Worm (Caenorhabditis elegans) whole organism, L4 larva: Measurements from ENCODE around the gene Y94H6A.10.

Source experiments
- F26F4.8 ChIP-seq: fragments of 200-800 bp; sonication (Bioruptor generic); conservative IDR thresholded peaks from 2 replicates; pipeline ENCODE4 v1.3.6; 2022; ENCODE audit warnings: missing genetic modification characterization, missing compliant biosample characterization
- F49E8.2 ChIP-seq: sonication (generic microtip); optimal IDR thresholded peaks from 2 replicates; lab custom pipeline; 2016; ENCODE audit warnings: missing compliant biosample characterization, mild to moderate bottlenecking, missing genetic modification characterization, borderline replicate concordance
- R02D3.7 ChIP-seq: fragments of 150-350 bp; sonication (generic microtip); optimal IDR thresholded peaks from 3 replicates; lab custom pipeline; 2014; ENCODE audit warnings: missing biosample characterization, missing genetic modification characterization
- T26A8.4 ChIP-seq: fragments of 200-800 bp; sonication (Bioruptor generic); IDR thresholded peaks from 2 replicates; pipeline ENCODE4 v1.3.6; 2022; ENCODE audit warnings: missing genetic modification characterization, missing compliant biosample characterization
- Y105C5A.15 ChIP-seq: fragments of 200-800 bp; sonication (Bioruptor generic); IDR thresholded peaks from 2 replicates; pipeline ENCODE4 v1.3.6; 2022; ENCODE audit warnings: missing genetic modification characterization, missing compliant biosample characterization
- Y48G9A.11 ChIP-seq: fragments of 200-800 bp; sonication (Bioruptor generic); IDR thresholded peaks from 2 replicates; pipeline ENCODE4 v1.3.6; 2022; ENCODE audit warnings: missing genetic modification reagents, missing genetic modification characterization, missing compliant biosample characterization
- Y75B8A.6 ChIP-seq: fragments of 200-800 bp; sonication (Bioruptor generic); IDR thresholded peaks from 2 replicates; pipeline ENCODE4 v1.3.6; 2022; ENCODE audit warnings: missing genetic modification reagents, missing genetic modification characterization, missing compliant biosample characterization
- ZK337.2 ChIP-seq: fragments of 200-800 bp; sonication (Bioruptor generic); IDR thresholded peaks from 2 replicates; pipeline ENCODE4 v1.3.6; 2022; ENCODE audit warnings: missing genetic modification reagents, missing genetic modification characterization, missing compliant biosample characterization
- aha-1 ChIP-seq: fragments of 150-350 bp; peaks from one replicate; lab custom pipeline; 2014; ENCODE audit warnings: missing biosample characterization, missing genetic modification characterization
- aly-2 ChIP-seq: sonication (generic microtip); optimal IDR thresholded peaks from 2 replicates; lab custom pipeline; 2018; ENCODE audit warnings: missing biosample characterization, missing genetic modification characterization
- arid-1 ChIP-seq: fragments of 200-800 bp; sonication (Bioruptor generic); conservative IDR thresholded peaks from 2 replicates; pipeline ENCODE4 v1.3.6; 2022; ENCODE audit warnings: missing genetic modification reagents, missing genetic modification characterization, missing compliant biosample characterization
- ceh-20 ChIP-seq: fragments of 200-800 bp; sonication (Bioruptor generic); IDR thresholded peaks from 2 replicates; pipeline ENCODE4 v1.3.6; 2022; ENCODE audit warnings: missing genetic modification reagents, missing genetic modification characterization, missing compliant biosample characterization
- ceh-28 ChIP-seq: fragments of 150-350 bp; optimal IDR thresholded peaks from 2 replicates; lab custom pipeline; 2014; ENCODE audit warnings: missing biosample characterization, missing genetic modification reagents, missing genetic modification characterization
- ceh-32 ChIP-seq: sonication (generic microtip); optimal IDR thresholded peaks from 2 replicates; lab custom pipeline; 2016; ENCODE audit warnings: mild to moderate bottlenecking, missing genetic modification characterization, missing compliant biosample characterization; ENCODE audit not compliant: poor library complexity
- ceh-44 ChIP-seq: fragments of 200-800 bp; sonication (Bioruptor generic); IDR thresholded peaks from 2 replicates; pipeline ENCODE4 v1.3.6; 2022; ENCODE audit warnings: missing genetic modification reagents, missing genetic modification characterization, missing compliant biosample characterization
- ces-1 ChIP-seq: fragments of 150-350 bp; sonication (generic microtip); optimal IDR thresholded peaks from 4 replicates; lab custom pipeline; 2014; ENCODE audit warnings: missing biosample characterization, missing genetic modification reagents, missing genetic modification characterization
- cey-2 ChIP-seq: sonication (generic microtip); optimal IDR thresholded peaks from 3 replicates; lab custom pipeline; 2017; ENCODE audit warnings: missing genetic modification characterization, mild to moderate bottlenecking, missing compliant biosample characterization, antibody characterized with exemption, borderline replicate concordance; ENCODE audit not compliant: insufficient read depth
- ctbp-1 ChIP-seq: fragments of 200-800 bp; sonication (Bioruptor generic); IDR thresholded peaks from 2 replicates; pipeline ENCODE4 v1.3.6; 2022; ENCODE audit warnings: missing genetic modification reagents, missing genetic modification characterization, missing compliant biosample characterization
- daf-16 ChIP-seq, 3 experiments: sonication (generic microtip); optimal IDR thresholded peaks; 2 replicates each; lab custom pipeline; 2016 to 2017; ENCODE audit warnings: missing genetic modification characterization in 3 of 3, missing genetic modification reagents in 3 of 3, mild to moderate bottlenecking in 2 of 3, missing compliant biosample characterization in 2 of 3, missing biosample characterization in 1 of 3, moderate library complexity in 1 of 3
- daf-19 ChIP-seq: fragments of 200-800 bp; sonication (Bioruptor generic); conservative IDR thresholded peaks from 2 replicates; pipeline ENCODE4 v1.3.6; 2022; ENCODE audit warnings: missing genetic modification characterization, missing compliant biosample characterization
- daf-8 ChIP-seq: fragments of 200-800 bp; sonication (Bioruptor generic); IDR thresholded peaks from 2 replicates; pipeline ENCODE4 v1.3.6; 2022; ENCODE audit warnings: missing genetic modification characterization, missing compliant biosample characterization
- dmd-8 ChIP-seq: fragments of 200-800 bp; sonication (Bioruptor generic); IDR thresholded peaks from 2 replicates; pipeline ENCODE4 v1.3.6; 2022; ENCODE audit warnings: missing genetic modification characterization, missing compliant biosample characterization
- dpl-1 ChIP-seq: fragments of 150-350 bp; optimal IDR thresholded peaks from 2 replicates; lab custom pipeline; 2014; ENCODE audit warnings: missing biosample characterization, missing genetic modification reagents, missing genetic modification characterization
- duxl-1 ChIP-seq: sonication (generic microtip); optimal IDR thresholded peaks from 2 replicates; lab custom pipeline; 2016; ENCODE audit warnings: mild to moderate bottlenecking, missing genetic modification characterization, moderate library complexity, missing compliant biosample characterization; ENCODE audit not compliant: poor library complexity
- egl-43 ChIP-seq: fragments of 200-800 bp; sonication (Bioruptor generic); IDR thresholded peaks from 2 replicates; pipeline ENCODE4 v1.3.6; 2022; ENCODE audit warnings: missing genetic modification reagents, missing genetic modification characterization, missing compliant biosample characterization
- hlh-11 ChIP-seq: fragments of 200-800 bp; sonication (Bioruptor generic); optimal IDR thresholded peaks from 2 replicates; lab custom pipeline; 2018; ENCODE audit warnings: mild to moderate bottlenecking, missing genetic modification characterization, missing compliant biosample characterization
- hlh-30 ChIP-seq: sonication (generic microtip); optimal IDR thresholded peaks from 2 replicates; lab custom pipeline; 2017; ENCODE audit warnings: antibody characterized with exemption, mild to moderate bottlenecking, missing genetic modification characterization, missing compliant biosample characterization; ENCODE audit not compliant: insufficient read depth
- jun-1 ChIP-seq: fragments of 150-350 bp; optimal IDR thresholded peaks from 2 replicates; lab custom pipeline; 2014; ENCODE audit warnings: missing biosample characterization, missing genetic modification reagents, missing genetic modification characterization
- lim-7 ChIP-seq: fragments of 200-800 bp; sonication (Bioruptor generic); IDR thresholded peaks from 2 replicates; pipeline ENCODE4 v1.3.6; 2022; ENCODE audit warnings: missing genetic modification characterization, missing compliant biosample characterization
- lin-1 ChIP-seq: fragments of 200-800 bp; sonication (Bioruptor generic); IDR thresholded peaks from 2 replicates; pipeline ENCODE4 v1.3.6; 2022; ENCODE audit warnings: missing genetic modification reagents, missing genetic modification characterization, missing compliant biosample characterization
- lin-39 ChIP-seq: fragments of 150-350 bp; optimal IDR thresholded peaks from 2 replicates; lab custom pipeline; 2014; ENCODE audit warnings: missing biosample characterization, missing genetic modification reagents, missing genetic modification characterization
- lir-3 ChIP-seq: sonication (generic microtip); optimal IDR thresholded peaks from 2 replicates; lab custom pipeline; 2016; ENCODE audit warnings: mild to moderate bottlenecking, missing genetic modification characterization, missing compliant biosample characterization
- madf-5 ChIP-seq, 2 experiments: fragments of 200-800 bp; sonication (Bioruptor generic); IDR thresholded peaks; 2 replicates each; pipeline ENCODE4 v1.3.6; 2022; ENCODE audit warnings: missing compliant biosample characterization in 2 of 2, missing genetic modification characterization in 2 of 2
- mdt-29 ChIP-seq: fragments of 200-800 bp; sonication (Bioruptor generic); IDR thresholded peaks from 2 replicates; pipeline ENCODE4 v1.3.6; 2022; ENCODE audit warnings: missing genetic modification reagents, missing genetic modification characterization, missing compliant biosample characterization
- mep-1 ChIP-seq: fragments of 150-350 bp; sonication (generic microtip); optimal IDR thresholded peaks from 3 replicates; lab custom pipeline; 2014; ENCODE audit warnings: missing biosample characterization, missing genetic modification characterization
- mxl-2 ChIP-seq: fragments of 200-800 bp; sonication (Bioruptor generic); conservative IDR thresholded peaks from 2 replicates; pipeline ENCODE4 v1.3.6; 2022; ENCODE audit warnings: missing genetic modification reagents, missing genetic modification characterization, missing compliant biosample characterization
- nhr-11 ChIP-seq: fragments of 150-350 bp; optimal IDR thresholded peaks from 2 replicates; lab custom pipeline; 2014; ENCODE audit warnings: missing biosample characterization, missing genetic modification characterization
- nhr-237 ChIP-seq: sonication (generic microtip); optimal IDR thresholded peaks from 2 replicates; lab custom pipeline; 2017; ENCODE audit warnings: missing biosample characterization, missing genetic modification characterization
- nhr-25 ChIP-seq: sonication (generic microtip); optimal IDR thresholded peaks from 2 replicates; lab custom pipeline; 2017; ENCODE audit warnings: missing genetic modification characterization, mild to moderate bottlenecking, missing compliant biosample characterization, antibody characterized with exemption, moderate library complexity, borderline replicate concordance; ENCODE audit not compliant: insufficient read depth
- nhr-42 ChIP-seq: fragments of 200-800 bp; sonication (Bioruptor generic); IDR thresholded peaks from 2 replicates; pipeline ENCODE4 v1.3.6; 2022; ENCODE audit warnings: missing genetic modification characterization, missing compliant biosample characterization
- nhr-6 ChIP-seq: fragments of 150-350 bp; optimal IDR thresholded peaks from 2 replicates; lab custom pipeline; 2014; ENCODE audit warnings: missing biosample characterization, missing genetic modification characterization
- nhr-76 ChIP-seq: fragments of 150-350 bp; optimal IDR thresholded peaks from 2 replicates; lab custom pipeline; 2014; ENCODE audit warnings: missing biosample characterization, missing genetic modification characterization
- php-3 ChIP-seq: fragments of 200-800 bp; sonication (Bioruptor generic); IDR thresholded peaks from 2 replicates; pipeline ENCODE4 v1.3.6; 2022; ENCODE audit warnings: missing genetic modification reagents, missing genetic modification characterization, missing compliant biosample characterization
- rbr-2 ChIP-seq: sonication (generic microtip); optimal IDR thresholded peaks from 2 replicates; lab custom pipeline; 2016; ENCODE audit warnings: missing genotype, missing genetic modification characterization, missing compliant biosample characterization
- saeg-2 ChIP-seq: fragments of 200-800 bp; sonication (Bioruptor generic); IDR thresholded peaks from 2 replicates; pipeline ENCODE4 v1.3.6; 2022; ENCODE audit warnings: missing genetic modification reagents, missing genetic modification characterization, missing compliant biosample characterization
- snpc-1.2 ChIP-seq: fragments of 200-800 bp; sonication (Bioruptor generic); IDR thresholded peaks from 2 replicates; pipeline ENCODE4 v1.3.6; 2022; ENCODE audit warnings: missing genetic modification reagents, missing genetic modification characterization, missing compliant biosample characterization
- spr-3 ChIP-seq: fragments of 200-800 bp; sonication (Bioruptor generic); optimal IDR thresholded peaks from 2 replicates; lab custom pipeline; 2018; ENCODE audit warnings: mild to moderate bottlenecking, missing genetic modification characterization, missing compliant biosample characterization
- tag-97 ChIP-seq: fragments of 200-800 bp; sonication (Bioruptor generic); IDR thresholded peaks from 2 replicates; pipeline ENCODE4 v1.3.6; 2022; ENCODE audit warnings: missing genetic modification characterization, missing compliant biosample characterization
- unc-39 ChIP-seq: sonication (generic microtip); optimal IDR thresholded peaks from 2 replicates; lab custom pipeline; 2017; ENCODE audit warnings: missing biosample characterization, missing genetic modification characterization
- zfp-2 ChIP-seq: sonication (generic microtip); optimal IDR thresholded peaks from 2 replicates; lab custom pipeline; 2016; ENCODE audit warnings: mild to moderate bottlenecking, missing genetic modification characterization, missing compliant biosample characterization
- ztf-11 ChIP-seq: fragments of 150-350 bp; optimal IDR thresholded peaks from 2 replicates; lab custom pipeline; 2014; ENCODE audit warnings: missing biosample characterization, missing genetic modification characterization

Y94H6A.10 gene

ce11 chrIV:2725784-2726183 is 15.3 kb upstream of the Y94H6A.10 start, which contains the start of gene ubxn-2:
Gene ubxn-2, minus strand, starts transcription at chrIV:2725819.
- no peak for TF ChIP-seq Y105C5A.15 (GFP tag; lab: Robert Waterston, UW)
- peak; percentile 24 for TF ChIP-seq nhr-11 (tag; lab: Kevin White, UChicago)
- TF ChIP-seq nhr-25 (tag; lab: Kevin White, UChicago) = peak; percentile 15
- peak; percentile 12; the same call in 1 of the 2 replicates for TF ChIP-seq nhr-42 (GFP tag; lab: Robert Waterston, UW)
- TF ChIP-seq daf-19 (GFP tag; lab: Robert Waterston, UW) = no peak
- peak; percentile 83 for TF ChIP-seq dpl-1
- TF ChIP-seq Y48G9A.11 (GFP tag; lab: Robert Waterston, UW) = no peak
- no peak for TF ChIP-seq mdt-29 (GFP tag; lab: Robert Waterston, UW)
- TF ChIP-seq F49E8.2 (tag; lab: Kevin White, UChicago) = no peak
- TF ChIP-seq ceh-32 (tag; lab: Kevin White, UChicago) = no peak
- no peak for TF ChIP-seq arid-1 (GFP tag; lab: Robert Waterston, UW)
- no peak for TF ChIP-seq lin-1 (GFP tag; lab: Robert Waterston, UW)
- peak; percentile 70 for TF ChIP-seq T26A8.4 (GFP tag; lab: Robert Waterston, UW)
- TF ChIP-seq rbr-2 (tag; lab: Kevin White, UChicago) = peak; percentile 77
- no peak for TF ChIP-seq php-3 (GFP tag; lab: Robert Waterston, UW)
- TF ChIP-seq ces-1 (GFP tag; lab: Kevin White, UChicago) = no peak
- TF ChIP-seq dmd-8 = no peak
- TF ChIP-seq hlh-11 = peak; percentile 64
- peak; percentile 32 for TF ChIP-seq spr-3 (GFP tag; lab: Kevin White, UChicago)
- TF ChIP-seq hlh-30 (tag; lab: Kevin White, UChicago) = peak; percentile 67
- no peak for TF ChIP-seq aly-2 (tag; lab: Kevin White, UChicago)
- peak; percentile 79 for TF ChIP-seq mep-1
- no peak for TF ChIP-seq mxl-2 (GFP tag; lab: Robert Waterston, UW)
- no peak for TF ChIP-seq nhr-76
- no peak for TF ChIP-seq ceh-20 (GFP tag; lab: Robert Waterston, UW)
- no peak for TF ChIP-seq daf-8
- TF ChIP-seq lin-39 (tag; lab: Kevin White, UChicago) = no peak
- no peak for TF ChIP-seq nhr-237 (tag; lab: Kevin White, UChicago)
- no peak for TF ChIP-seq daf-16 (GFP tag; optimal IDR thresholded peaks at IDR 0.05; lab: Kevin White, UChicago)
- peak; percentile 34 for TF ChIP-seq daf-16 (tag; optimal IDR thresholded peaks at IDR 0.05; lab: Kevin White, UChicago)
- no peak for TF ChIP-seq saeg-2
- no peak for TF ChIP-seq ztf-11 (tag; lab: Kevin White, UChicago)
- no peak for TF ChIP-seq ceh-28 (tag; lab: Kevin White, UChicago)
- TF ChIP-seq egl-43 (GFP tag; lab: Robert Waterston, UW) = no peak
- no peak for TF ChIP-seq unc-39 (tag; lab: Kevin White, UChicago)
- TF ChIP-seq snpc-1.2 (GFP tag; lab: Robert Waterston, UW) = no peak
- no peak for TF ChIP-seq Y75B8A.6 (GFP tag; lab: Robert Waterston, UW)
- peak; percentile 35 for TF ChIP-seq jun-1 (tag; lab: Kevin White, UChicago)
- TF ChIP-seq tag-97 (GFP tag; lab: Robert Waterston, UW) = no peak
- no peak for TF ChIP-seq ctbp-1 (GFP tag; lab: Robert Waterston, UW)
- TF ChIP-seq nhr-6 = peak; percentile 49
- TF ChIP-seq zfp-2 (tag; lab: Kevin White, UChicago) = no peak
- no peak for TF ChIP-seq lir-3 (tag; lab: Kevin White, UChicago)
- peak; percentile 27 for TF ChIP-seq duxl-1 (tag; lab: Kevin White, UChicago)
- TF ChIP-seq R02D3.7 = no peak
- no peak for TF ChIP-seq aha-1 (tag; lab: Kevin White, UChicago)
- TF ChIP-seq ZK337.2 (GFP tag; lab: Robert Waterston, UW) = no peak
- TF ChIP-seq lim-7 (GFP tag; lab: Robert Waterston, UW) = no peak
- TF ChIP-seq F26F4.8 (GFP tag; lab: Robert Waterston, UW) = no peak
- no peak for TF ChIP-seq ceh-44 (GFP tag; lab: Robert Waterston, UW)
- no peak for TF ChIP-seq madf-5 (GFP tag; IDR thresholded peaks at IDR 0.05; lab: Robert Waterston, UW)
- no peak for TF ChIP-seq cey-2 (tag; lab: Kevin White, UChicago)
